Worm (Caenorhabditis elegans): ENCODE measurements around the gene F57G9.7.
A peak's percentile ranks its signal among the peaks of the same experiment; 100 is the strongest.

The F57G9.7 gene

DNA sequence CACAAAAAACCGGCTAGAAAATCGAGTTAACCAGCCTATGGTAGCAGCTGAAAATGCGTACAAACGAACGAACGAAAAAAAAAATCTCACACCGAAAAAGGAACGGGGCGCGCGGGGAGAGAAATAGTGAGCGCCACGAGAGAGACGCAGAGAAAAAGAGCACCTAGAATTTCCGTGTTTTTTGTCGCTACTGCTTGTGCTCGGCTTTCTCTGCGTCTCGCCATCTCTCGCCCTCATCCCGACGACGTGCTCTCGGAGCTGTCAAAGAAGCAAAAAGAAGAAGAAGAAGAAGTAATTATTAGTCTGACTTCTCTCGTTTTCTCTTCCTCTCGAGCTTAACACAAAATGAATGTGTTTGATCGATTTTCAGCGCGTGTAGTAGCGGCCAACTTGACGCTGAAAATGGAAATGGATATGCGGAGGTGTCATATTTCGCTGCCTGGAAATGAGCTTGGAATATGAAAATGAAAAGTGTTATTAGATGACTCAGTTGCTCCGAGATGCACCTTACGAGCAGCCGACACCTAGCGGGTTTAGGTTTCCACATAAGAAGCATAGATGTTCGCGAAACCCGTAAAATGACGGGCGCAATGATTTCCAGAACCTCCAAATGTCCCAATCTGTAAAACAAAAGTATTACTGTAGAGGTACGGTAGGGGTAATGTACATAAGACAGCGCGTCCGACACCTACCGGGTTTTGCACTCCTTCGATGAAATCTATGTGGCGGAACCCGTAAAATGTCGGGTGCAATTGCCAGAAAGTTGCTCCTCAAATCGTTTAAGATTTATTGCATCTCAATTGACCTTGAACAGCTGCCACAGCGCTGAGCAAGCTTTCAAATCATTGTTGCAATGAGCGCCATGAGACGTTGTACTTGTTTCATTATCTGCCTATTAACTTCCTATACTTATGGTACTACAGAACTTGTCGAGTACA, 14.7 kb downstream of the F57G9.7 start, which contains the start of gene btb-14:
Gene btb-14 (plus strand): TSS at position 839 of the 938 bp plus-strand sequence.
- TF ChIP-seq cey-2 (tag; optimal IDR thresholded peaks at IDR 0.05; ENCODE audit: borderline replicate concordance, insufficient read depth) (no peak), nhr-10 (tag; optimal IDR thresholded peaks at IDR 0.05) (no peak), set-16 (GFP tag; IDR thresholded peaks at IDR 0.05) (peak; percentile 46; the same call in 1 of the 2 replicates), zip-2 (tag; optimal IDR thresholded peaks at IDR 0.05) (no peak), lsy-2 (tag; optimal IDR thresholded peaks at IDR 0.05) (peak in 1 of 2 experiments; percentile 60), snpc-4 (tag; optimal IDR thresholded peaks at IDR 0.05) (peak; percentile 26), egl-43 (GFP tag; IDR thresholded peaks at IDR 0.05) (0 out of 2 replicates have a peak, but pooled peaks have one; percentile 44), hmg-1.1 (GFP tag; IDR thresholded peaks at IDR 0.05) (peak; percentile 64; the same call in 1 of the 2 replicates), tra-1 (GFP tag; IDR thresholded peaks at IDR 0.05) (no peak), lin-29 (GFP tag; IDR thresholded peaks at IDR 0.05) (no peak), mep-1 (tag; optimal IDR thresholded peaks at IDR 0.05) (no peak), mdl-1 (tag; optimal IDR thresholded peaks at IDR 0.05) (peak in 1 of 2 experiments; percentile 21), pha-4 (GFP tag; IDR thresholded peaks at IDR 0.05) (no peak), pha-4 (tag; optimal IDR thresholded peaks at IDR 0.05) (no peak), ceh-82 (tag; optimal IDR thresholded peaks at IDR 0.05) (no peak), daf-12 (tag; optimal IDR thresholded peaks at IDR 0.05) (no peak), daf-19 (GFP tag; conservative IDR thresholded peaks at IDR 0.05) (no peak), F26F4.8 (GFP tag; conservative IDR thresholded peaks at IDR 0.05) (no peak), dmd-6 (GFP tag; IDR thresholded peaks at IDR 0.05) (peak; percentile 12; the same call in 1 of the 2 replicates), rbr-2 (tag; optimal IDR thresholded peaks at IDR 0.05) (peak; percentile 24), F44E2.7 (GFP tag; IDR thresholded peaks at IDR 0.05) (no peak), hif-1 (tag; optimal IDR thresholded peaks at IDR 0.05) (peak in 1 of 2 experiments; percentile 4), daf-16 (GFP tag; optimal IDR thresholded peaks at IDR 0.05) (no peak), daf-16 (tag; optimal IDR thresholded peaks at IDR 0.05) (no peak), unc-62 (GFP tag; optimal IDR thresholded peaks at IDR 0.05 in 1 of 2) (peak in 1 of 2 experiments; percentile 53), unc-62 (tag; optimal IDR thresholded peaks at IDR 0.05) (no peak), fos-1 (tag; optimal IDR thresholded peaks at IDR 0.05) (no peak), ceh-28 (tag; optimal IDR thresholded peaks at IDR 0.05) (no peak), ceh-20 (GFP tag; IDR thresholded peaks at IDR 0.05) (0 out of 2 replicates have a peak, but pooled peaks have one; percentile 19), nhr-111 (GFP tag; optimal IDR thresholded peaks at IDR 0.05) (no peak)

DNA sequence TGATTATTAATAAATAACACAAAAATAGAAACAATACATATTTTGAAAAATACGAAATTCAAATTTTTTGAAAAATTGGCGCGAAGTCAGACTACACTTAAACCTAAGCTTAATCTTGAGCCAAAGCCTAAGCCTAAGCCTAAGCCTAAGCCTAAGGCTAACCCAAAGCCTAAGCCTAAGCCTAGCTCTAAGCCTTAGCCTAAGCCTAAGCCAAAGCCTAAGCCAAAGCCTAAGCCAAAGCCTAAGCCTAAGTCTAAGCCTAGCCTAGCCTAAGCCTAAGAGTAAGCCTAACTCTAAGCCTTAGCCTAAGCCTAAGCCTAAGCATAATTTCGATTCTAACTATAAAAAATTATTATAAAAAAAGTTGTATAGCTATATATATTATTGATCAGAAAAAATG, 16.7 kb downstream of the F57G9.7 start:
- TF ChIP-seq ceh-44 (GFP tag; IDR thresholded peaks at IDR 0.05) (no peak), unc-62 (GFP tag; optimal IDR thresholded peaks at IDR 0.05 in 1 of 2) (no peak), unc-62 (tag; optimal IDR thresholded peaks at IDR 0.05) (no peak), daf-19 (GFP tag; conservative IDR thresholded peaks at IDR 0.05) (no peak), snpc-4 (tag; optimal IDR thresholded peaks at IDR 0.05) (no peak), ceh-62 (tag; optimal IDR thresholded peaks at IDR 0.05) (no peak), spr-1 (tag; optimal IDR thresholded peaks at IDR 0.05) (no peak), ztf-7 (tag; optimal IDR thresholded peaks at IDR 0.05) (no peak), lin-39 (tag; optimal IDR thresholded peaks at IDR 0.05) (no peak), fos-1 (tag; optimal IDR thresholded peaks at IDR 0.05) (no peak), set-16 (GFP tag; IDR thresholded peaks at IDR 0.05) (no peak), F44E2.7 (GFP tag; IDR thresholded peaks at IDR 0.05) (no peak), unc-130 (GFP tag; optimal IDR thresholded peaks at IDR 0.05) (no peak), pqm-1 (tag; optimal IDR thresholded peaks at IDR 0.05) (no peak), ctbp-1 (GFP tag; IDR thresholded peaks at IDR 0.05) (no peak), F26F4.8 (GFP tag; conservative IDR thresholded peaks at IDR 0.05) (no peak)

Data from whole organism, L4 larva.